Worm (Caenorhabditis elegans): Measurements from ENCODE around the gene sptl-2.

Gene sptl-2

ce11 chrV:8055170-8055569 lies 38.2 kb downstream of the sptl-2 start:
- TF ChIP-seq flt-1 (GFP tag; IDR thresholded peaks at IDR 0.05) (no peak), ets-7 (tag; optimal IDR thresholded peaks at IDR 0.05) (no peak), F13C5.2 (tag; optimal IDR thresholded peaks at IDR 0.05) (no peak), ceh-13 (GFP tag; optimal IDR thresholded peaks at IDR 0.05) (no peak), hmbx-1 (tag; optimal IDR thresholded peaks at IDR 0.05) (no peak), tra-4 (tag; optimal IDR thresholded peaks at IDR 0.05) (no peak), B0310.2 (tag; optimal IDR thresholded peaks at IDR 0.05) (no peak), ama-1 (optimal IDR thresholded peaks at IDR 0.05) (no peak), ceh-36 (tag; optimal IDR thresholded peaks at IDR 0.05) (no peak), sea-1 (GFP tag; conservative IDR thresholded peaks at IDR 0.05) (no peak), pes-1 (GFP tag; IDR thresholded peaks at IDR 0.05) (no peak), hnd-1 (tag; optimal IDR thresholded peaks at IDR 0.05) (no peak), scrt-1 (GFP tag; IDR thresholded peaks at IDR 0.05) (no peak), hmg-4 (GFP tag; optimal IDR thresholded peaks at IDR 0.05) (no peak), tbx-37 (GFP tag; conservative IDR thresholded peaks at IDR 0.05) (no peak), aly-1 (tag; optimal IDR thresholded peaks at IDR 0.05) (no peak)

ce11 chrV:8058359-8058758 lies 41.4 kb downstream of the sptl-2 start, which contains the start of gene str-138:
TSS of gene str-138 (plus strand) at chrV:8058659.
- TF ChIP-seq ceh-13 (GFP tag; optimal IDR thresholded peaks at IDR 0.05) (no peak), hmg-4 (GFP tag; optimal IDR thresholded peaks at IDR 0.05) (no peak), sea-1 (GFP tag; conservative IDR thresholded peaks at IDR 0.05) (no peak), ama-1 (optimal IDR thresholded peaks at IDR 0.05) (no peak), ets-7 (tag; optimal IDR thresholded peaks at IDR 0.05) (no peak), pes-1 (GFP tag; IDR thresholded peaks at IDR 0.05) (no peak), hmbx-1 (tag; optimal IDR thresholded peaks at IDR 0.05) (no peak), B0310.2 (tag; optimal IDR thresholded peaks at IDR 0.05) (no peak), tbx-37 (GFP tag; conservative IDR thresholded peaks at IDR 0.05) (no peak), tbx-11 (GFP tag; IDR thresholded peaks at IDR 0.05) (no peak), F13C5.2 (tag; optimal IDR thresholded peaks at IDR 0.05) (no peak), hnd-1 (tag; optimal IDR thresholded peaks at IDR 0.05) (no peak), flt-1 (GFP tag; IDR thresholded peaks at IDR 0.05) (no peak), aly-1 (tag; optimal IDR thresholded peaks at IDR 0.05) (no peak), ceh-36 (tag; optimal IDR thresholded peaks at IDR 0.05) (no peak), scrt-1 (GFP tag; IDR thresholded peaks at IDR 0.05) (no peak), tra-4 (tag; optimal IDR thresholded peaks at IDR 0.05) (no peak)

- TF ChIP-seq flt-1 (GFP tag; IDR thresholded peaks at IDR 0.05) (no peak), F13C5.2 (tag; optimal IDR thresholded peaks at IDR 0.05) (no peak), B0310.2 (tag; optimal IDR thresholded peaks at IDR 0.05) (no peak), hnd-1 (tag; optimal IDR thresholded peaks at IDR 0.05) (no peak), ets-7 (tag; optimal IDR thresholded peaks at IDR 0.05) (no peak), scrt-1 (GFP tag; IDR thresholded peaks at IDR 0.05) (no peak), hmbx-1 (tag; optimal IDR thresholded peaks at IDR 0.05) (no peak), ceh-13 (GFP tag; optimal IDR thresholded peaks at IDR 0.05) (no peak), aly-1 (tag; optimal IDR thresholded peaks at IDR 0.05) (no peak), tbx-37 (GFP tag; conservative IDR thresholded peaks at IDR 0.05) (no peak), ama-1 (optimal IDR thresholded peaks at IDR 0.05) (no peak), pes-1 (GFP tag; IDR thresholded peaks at IDR 0.05) (no peak), ceh-36 (tag; optimal IDR thresholded peaks at IDR 0.05) (no peak), sea-1 (GFP tag; conservative IDR thresholded peaks at IDR 0.05) (no peak), hmg-4 (GFP tag; optimal IDR thresholded peaks at IDR 0.05) (no peak), tbx-11 (GFP tag; IDR thresholded peaks at IDR 0.05) (no peak), tra-4 (tag; optimal IDR thresholded peaks at IDR 0.05) (no peak)
These were observed 45.1 kb downstream of the sptl-2 start, which contains the start of gene str-139 for ce11 chrV:8062074-8062473. TSS of gene str-139 (minus strand) at chrV:8062174.

ce11 chrV:8067800-8068199 lies 50.8 kb downstream of the sptl-2 start, which contains the start of gene str-140:
TSS of gene str-140 (minus strand) at chrV:8067900.
- TF ChIP-seq hmbx-1 (tag; optimal IDR thresholded peaks at IDR 0.05) (no peak), aly-1 (tag; optimal IDR thresholded peaks at IDR 0.05) (no peak), tbx-11 (GFP tag; IDR thresholded peaks at IDR 0.05) (no peak), ceh-36 (tag; optimal IDR thresholded peaks at IDR 0.05) (no peak), ceh-13 (GFP tag; optimal IDR thresholded peaks at IDR 0.05) (no peak), hnd-1 (tag; optimal IDR thresholded peaks at IDR 0.05) (no peak), ets-7 (tag; optimal IDR thresholded peaks at IDR 0.05) (no peak), ama-1 (optimal IDR thresholded peaks at IDR 0.05) (no peak), tra-4 (tag; optimal IDR thresholded peaks at IDR 0.05) (no peak), B0310.2 (tag; optimal IDR thresholded peaks at IDR 0.05) (no peak), sea-1 (GFP tag; conservative IDR thresholded peaks at IDR 0.05) (no peak), pes-1 (GFP tag; IDR thresholded peaks at IDR 0.05) (no peak), scrt-1 (GFP tag; IDR thresholded peaks at IDR 0.05) (no peak)

- TF ChIP-seq tbx-37 (GFP tag; conservative IDR thresholded peaks at IDR 0.05), result no peak
- no peak for TF ChIP-seq aly-1 (tag; optimal IDR thresholded peaks at IDR 0.05)
- TF ChIP-seq hnd-1 (tag; optimal IDR thresholded peaks at IDR 0.05), result no peak
- no peak for TF ChIP-seq sea-1 (GFP tag; conservative IDR thresholded peaks at IDR 0.05)
- TF ChIP-seq hmbx-1 (tag; optimal IDR thresholded peaks at IDR 0.05), result no peak
- no peak for TF ChIP-seq ets-7 (tag; optimal IDR thresholded peaks at IDR 0.05)
- no peak for TF ChIP-seq flt-1 (GFP tag; IDR thresholded peaks at IDR 0.05)
- TF ChIP-seq tbx-11 (GFP tag; IDR thresholded peaks at IDR 0.05), result no peak
- TF ChIP-seq scrt-1 (GFP tag; IDR thresholded peaks at IDR 0.05), result no peak
- no peak for TF ChIP-seq ama-1 (optimal IDR thresholded peaks at IDR 0.05)
- TF ChIP-seq B0310.2 (tag; optimal IDR thresholded peaks at IDR 0.05), result no peak
- no peak for TF ChIP-seq tra-4 (tag; optimal IDR thresholded peaks at IDR 0.05)
- TF ChIP-seq F13C5.2 (tag; optimal IDR thresholded peaks at IDR 0.05), result no peak
- no peak for TF ChIP-seq pes-1 (GFP tag; IDR thresholded peaks at IDR 0.05)
- TF ChIP-seq ceh-36 (tag; optimal IDR thresholded peaks at IDR 0.05), result no peak
- TF ChIP-seq hmg-4 (GFP tag; optimal IDR thresholded peaks at IDR 0.05), result no peak
- TF ChIP-seq ceh-13 (GFP tag; optimal IDR thresholded peaks at IDR 0.05), result no peak
These were observed 52.6 kb downstream of the sptl-2 start, which contains the start of gene str-143 for ce11 chrV:8069637-8070036. TSS of gene str-143 (minus strand) at chrV:8069737.

Data from whole organism, early embryonic.